Worm (Caenorhabditis elegans) whole organism, L4/young adult: ENCODE measurements around the gene athp-1.

ENCODE experiments used
- W03F9.2 ChIP-seq: fragments of 150-350 bp; optimal IDR thresholded peaks from 2 replicates; lab custom pipeline; 2014; ENCODE audit warnings: missing biosample characterization, missing genetic modification characterization
- him-1 ChIP-seq: sonication (generic microtip); optimal IDR thresholded peaks from 2 replicates; lab custom pipeline; 2016; ENCODE audit warnings: missing genotype, missing genetic modification reagents, missing genetic modification characterization, missing compliant biosample characterization

DNA sequence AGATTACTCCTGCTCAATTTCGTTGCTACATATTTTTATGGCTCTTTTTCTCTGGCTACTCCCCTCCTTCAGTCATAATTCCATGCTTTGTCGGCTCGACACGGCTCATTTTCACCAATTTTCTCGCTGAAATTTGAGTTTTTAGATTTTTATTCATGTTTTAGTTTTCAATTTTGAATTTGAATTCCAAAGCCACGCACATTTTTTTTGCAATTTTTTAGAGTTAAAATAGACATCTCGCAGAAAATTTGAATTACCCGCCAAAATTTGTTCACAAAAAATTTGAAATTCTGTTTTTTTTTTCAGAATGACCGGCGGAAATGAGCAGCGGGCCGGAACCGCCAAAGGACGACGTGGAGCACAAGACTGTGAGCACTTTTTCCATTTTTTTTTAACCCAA, 20.8 kb downstream of the athp-1 start, which contains the start of gene unc-119:
- no peak for TF ChIP-seq W03F9.2 (tag; lab: Kevin White, UChicago)
- no peak for TF ChIP-seq him-1
